Worm (Caenorhabditis elegans) whole organism, mixed stage, embryonic: ENCODE results near the gene nhr-210.

Experiments
- M03D4.4 ChIP-seq: sonication (generic microtip); optimal IDR thresholded peaks from 2 replicates; lab custom pipeline; 2017; ENCODE audit warnings: mild to moderate bottlenecking, missing genetic modification characterization, missing compliant biosample characterization
- blmp-1 ChIP-seq: fragments of 150-350 bp; optimal IDR thresholded peaks from 2 replicates; lab custom pipeline; 2014; ENCODE audit warnings: missing biosample characterization, missing genetic modification characterization
- ceh-39 ChIP-seq: fragments of 150-350 bp; optimal IDR thresholded peaks from 2 replicates; lab custom pipeline; 2014; ENCODE audit warnings: missing biosample characterization, missing genetic modification characterization
- drap-1 ChIP-seq: fragments of 200-800 bp; sonication (Bioruptor generic); optimal IDR thresholded peaks from 3 replicates; lab custom pipeline; 2018; ENCODE audit warnings: mild to moderate bottlenecking, missing genetic modification characterization, missing compliant biosample characterization
- lin-13 ChIP-seq: fragments of 150-350 bp; optimal IDR thresholded peaks from 2 replicates; lab custom pipeline; 2014; ENCODE audit warnings: missing biosample characterization, missing genetic modification characterization
- mep-1 ChIP-seq: fragments of 150-350 bp; optimal IDR thresholded peaks from 2 replicates; lab custom pipeline; 2017; ENCODE audit warnings: missing biosample characterization, missing genetic modification reagents, missing genetic modification characterization, inconsistent platforms
- nhr-237 ChIP-seq: fragments of 150-350 bp; optimal IDR thresholded peaks from 2 replicates; lab custom pipeline; 2014; ENCODE audit warnings: missing biosample characterization, missing genetic modification characterization
- nhr-76 ChIP-seq: sonication (generic microtip); optimal IDR thresholded peaks from 2 replicates; lab custom pipeline; 2017; ENCODE audit warnings: missing biosample characterization, missing genetic modification characterization
- pha-4 ChIP-seq: fragments of 150-350 bp; optimal IDR thresholded peaks from 2 replicates; lab custom pipeline; 2018; ENCODE audit warnings: missing biosample characterization, missing genetic modification reagents, missing genetic modification characterization
- snpc-4 ChIP-seq: fragments of 150-350 bp; optimal IDR thresholded peaks from 2 replicates; lab custom pipeline; 2014; ENCODE audit warnings: missing biosample characterization, missing genetic modification characterization
- sptf-1 ChIP-seq: sonication (generic microtip); optimal IDR thresholded peaks from 2 replicates; lab custom pipeline; 2017; ENCODE audit warnings: mild to moderate bottlenecking, missing genetic modification characterization, moderate library complexity, missing compliant biosample characterization
- unc-62 ChIP-seq: fragments of 150-350 bp; optimal IDR thresholded peaks from 2 replicates; lab custom pipeline; 2014; ENCODE audit warnings: missing biosample characterization, missing genetic modification reagents, missing genetic modification characterization
- ztf-11 ChIP-seq: fragments of 150-350 bp; optimal IDR thresholded peaks from 2 replicates; lab custom pipeline; 2014; ENCODE audit warnings: missing biosample characterization, missing genetic modification characterization

DNA sequence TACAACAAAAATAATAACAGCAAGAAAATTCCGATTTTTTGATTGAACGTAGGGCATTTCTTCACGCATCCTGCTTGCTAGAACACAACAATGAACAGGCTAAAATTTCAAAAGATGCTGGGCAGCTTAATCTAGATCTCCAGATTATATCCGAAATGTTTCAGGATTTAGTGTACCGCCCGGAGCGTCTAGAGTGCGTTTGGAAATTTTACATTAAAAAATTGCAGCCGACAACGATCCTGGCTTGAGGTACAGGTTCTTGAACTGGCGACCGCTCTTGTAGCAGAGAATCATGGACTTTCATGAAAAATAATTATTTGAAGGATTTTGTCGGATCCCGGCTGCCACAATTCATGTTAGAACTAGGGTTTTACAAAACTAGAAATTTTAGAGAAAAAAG is 28.6 kb upstream of the nhr-210 start, which contains the start of gene C14C6.6:
- no peak for TF ChIP-seq snpc-4 (tag; lab: Kevin White, UChicago)
- no peak for TF ChIP-seq sptf-1 (tag; lab: Kevin White, UChicago)
- no peak for TF ChIP-seq nhr-76 (tag; lab: Kevin White, UChicago)
- no peak for TF ChIP-seq blmp-1 (tag; lab: Kevin White, UChicago)
- TF ChIP-seq M03D4.4 (tag; lab: Kevin White, UChicago) = no peak
- no peak for TF ChIP-seq mep-1 (tag; lab: Kevin White, UChicago)
- no peak for TF ChIP-seq ztf-11
- no peak for TF ChIP-seq pha-4
- TF ChIP-seq ceh-39 = no peak
- TF ChIP-seq lin-13 (tag; lab: Kevin White, UChicago) = no peak
- no peak for TF ChIP-seq nhr-237
- no peak for TF ChIP-seq drap-1 (GFP tag; lab: Kevin White, UChicago)
- TF ChIP-seq unc-62 (GFP tag; lab: Kevin White, UChicago) = no peak
